Fruit fly (Drosophila melanogaster) whole organism, embryonic: ENCODE measurements around the gene ova.

Experiments used
- ATbp ChIP-seq: fragments of 200-800 bp; sonication (Bioruptor generic); optimal IDR thresholded peaks from 2 replicates; lab custom pipeline; 2017; ENCODE audit warnings: missing biosample characterization, mild to moderate bottlenecking, missing genetic modification characterization, missing genetic modification reagents
- Ada2b ChIP-seq: fragments of 200-800 bp; sonication (Bioruptor generic); IDR thresholded peaks from 2 replicates; pipeline ENCODE4 v1.3.6; 2022; ENCODE audit warnings: missing biosample characterization, missing genetic modification characterization
- CG10209 ChIP-seq: fragments of 200-800 bp; sonication (Bioruptor generic); optimal IDR thresholded peaks from 3 replicates; lab custom pipeline; 2017; ENCODE audit warnings: missing biosample characterization, mild to moderate bottlenecking, missing genetic modification characterization, missing genetic modification reagents
- CG1024 ChIP-seq: fragments of 200-800 bp; sonication (Bioruptor generic); IDR thresholded peaks from 2 replicates; pipeline ENCODE4 v1.3.6; 2022; ENCODE audit warnings: missing biosample characterization, missing genetic modification characterization
- CG10431 ChIP-seq: fragments of 200-800 bp; sonication (Bioruptor generic); optimal IDR thresholded peaks from 3 replicates; lab custom pipeline; 2018; ENCODE audit warnings: missing biosample characterization, mild to moderate bottlenecking, missing genetic modification characterization
- CG10462 ChIP-seq: fragments of 200-800 bp; sonication (Bioruptor generic); optimal IDR thresholded peaks from 2 replicates; lab custom pipeline; 2016; ENCODE audit warnings: missing biosample characterization, missing genetic modification characterization
- CG11696 ChIP-seq: fragments of 200-800 bp; sonication (Bioruptor generic); IDR thresholded peaks from 2 replicates; pipeline ENCODE4 v1.3.6; 2022; ENCODE audit warnings: missing biosample characterization, missing genetic modification characterization
- CG12071 ChIP-seq: fragments of 200-800 bp; sonication (Bioruptor generic); optimal IDR thresholded peaks from 3 replicates; lab custom pipeline; 2018; ENCODE audit warnings: missing biosample characterization, mild to moderate bottlenecking, missing genetic modification characterization
- CG12659 ChIP-seq: fragments of 200-800 bp; sonication (Bioruptor generic); optimal IDR thresholded peaks from 3 replicates; lab custom pipeline; 2017; ENCODE audit warnings: mild to moderate bottlenecking, missing biosample characterization, missing genetic modification reagents, missing genetic modification characterization
- CG12744 ChIP-seq: fragments of 200-800 bp; sonication (Bioruptor generic); optimal IDR thresholded peaks from 2 replicates; lab custom pipeline; 2016; ENCODE audit warnings: missing biosample characterization, missing genetic modification characterization
- CG14050 ChIP-seq: fragments of 200-800 bp; sonication (Bioruptor generic); IDR thresholded peaks from 3 replicates; pipeline ENCODE4 v1.3.6; 2022; ENCODE audit warnings: missing biosample characterization, missing genetic modification characterization
- CG1647 ChIP-seq: fragments of 200-800 bp; sonication (Bioruptor generic); optimal IDR thresholded peaks from 3 replicates; lab custom pipeline; 2016; ENCODE audit warnings: missing biosample characterization, missing genetic modification characterization
- CG17829 ChIP-seq: fragments of 200-800 bp; optimal IDR thresholded peaks from 2 replicates; lab custom pipeline; 2019; ENCODE audit warnings: missing biosample characterization, mild to moderate bottlenecking, missing genetic modification characterization, moderate library complexity
- CG30020 ChIP-seq: fragments of 200-800 bp; optimal IDR thresholded peaks from 2 replicates; lab custom pipeline; 2019; ENCODE audit warnings: missing biosample characterization, mild to moderate bottlenecking, missing genetic modification characterization, moderate library complexity
- CG30431 ChIP-seq: fragments of 200-800 bp; sonication (Bioruptor generic); optimal IDR thresholded peaks from 2 replicates; lab custom pipeline; 2017; ENCODE audit warnings: missing biosample characterization, missing genetic modification characterization
- CG3163 ChIP-seq: fragments of 200-800 bp; sonication (Bioruptor generic); optimal IDR thresholded peaks from 3 replicates; lab custom pipeline; 2016; ENCODE audit warnings: missing biosample characterization, missing genetic modification characterization
- CG3726 ChIP-seq: fragments of 200-800 bp; sonication (Bioruptor generic); IDR thresholded peaks from 3 replicates; pipeline ENCODE4, ENCODE4 v1.3.6; 2022; ENCODE audit warnings: missing biosample characterization, missing genetic modification characterization
- CG6683 ChIP-seq: fragments of 200-800 bp; sonication (Bioruptor generic); optimal IDR thresholded peaks from 2 replicates; lab custom pipeline; 2017; ENCODE audit warnings: missing biosample characterization, mild to moderate bottlenecking, missing genetic modification characterization, missing genetic modification reagents
- CG6854 ChIP-seq: fragments of 200-800 bp; sonication (Bioruptor generic); optimal IDR thresholded peaks from 3 replicates; lab custom pipeline; 2017; ENCODE audit warnings: missing biosample characterization, mild to moderate bottlenecking, missing genetic modification characterization
- Camta ChIP-seq: fragments of 200-800 bp; sonication (Bioruptor generic); optimal IDR thresholded peaks from 2 replicates; lab custom pipeline; 2016; ENCODE audit warnings: missing biosample characterization, missing genetic modification characterization
- CoRest ChIP-seq: fragments of 200-800 bp; sonication (Bioruptor generic); optimal IDR thresholded peaks from 3 replicates; lab custom pipeline; 2018; ENCODE audit warnings: missing biosample characterization, mild to moderate bottlenecking, missing genetic modification characterization, moderate library complexity
- Dad ChIP-seq: fragments of 200-800 bp; sonication (Bioruptor generic); optimal IDR thresholded peaks from 3 replicates; lab custom pipeline; 2016; ENCODE audit warnings: missing biosample characterization, missing genetic modification characterization
- E2f1 ChIP-seq: fragments of 200-800 bp; sonication (Bioruptor generic); IDR thresholded peaks from 2 replicates; pipeline ENCODE4 v1.3.6; 2022; ENCODE audit warnings: missing biosample characterization, missing genetic modification characterization
- Fer1 ChIP-seq: fragments of 200-800 bp; sonication (Bioruptor generic); optimal IDR thresholded peaks from 2 replicates; lab custom pipeline; 2017; ENCODE audit warnings: missing biosample characterization, mild to moderate bottlenecking, missing genetic modification characterization
- H2.0 ChIP-seq: fragments of 200-800 bp; sonication (Bioruptor generic); IDR thresholded peaks from 2 replicates; pipeline ENCODE4 v1.3.6; 2022; ENCODE audit warnings: missing biosample characterization, missing genetic modification characterization
- HmgZ ChIP-seq: fragments of 200-800 bp; sonication (Bioruptor generic); optimal IDR thresholded peaks from 2 replicates; lab custom pipeline; 2018; ENCODE audit warnings: missing biosample characterization, mild to moderate bottlenecking, missing genetic modification characterization
- Med ChIP-seq: fragments of 200-800 bp; sonication (Bioruptor generic); peaks from one replicate; lab custom pipeline; 2016; ENCODE audit warnings: missing biosample characterization, missing genetic modification characterization, mild to moderate bottlenecking, inconsistent platforms, moderate library complexity
- NK7.1 ChIP-seq: fragments of 200-800 bp; sonication (Bioruptor generic); optimal IDR thresholded peaks from 3 replicates; lab custom pipeline; 2016; ENCODE audit warnings: missing biosample characterization, missing genetic modification characterization
- Oli ChIP-seq: fragments of 200-800 bp; sonication (Bioruptor generic); optimal IDR thresholded peaks from 2 replicates; lab custom pipeline; 2018; ENCODE audit warnings: missing biosample characterization, mild to moderate bottlenecking, missing genetic modification characterization, moderate library complexity
- Rfx ChIP-seq: fragments of 200-800 bp; sonication (Bioruptor generic); IDR thresholded peaks from 2 replicates; pipeline ENCODE4 v1.3.6; 2022; ENCODE audit warnings: missing biosample characterization, missing genetic modification characterization
- Rx ChIP-seq: fragments of 200-800 bp; sonication (Bioruptor generic); IDR thresholded peaks from 2 replicates; pipeline ENCODE4 v1.3.6; 2022; ENCODE audit warnings: missing biosample characterization, missing genetic modification characterization
- ase ChIP-seq: fragments of 200-800 bp; sonication (Bioruptor generic); IDR thresholded peaks from 3 replicates; pipeline ENCODE4 v1.3.6; 2022; ENCODE audit warnings: missing biosample characterization, missing genetic modification characterization
- disco-r ChIP-seq: fragments of 200-800 bp; sonication (Bioruptor generic); optimal IDR thresholded peaks from 2 replicates; lab custom pipeline; 2016; ENCODE audit warnings: missing biosample characterization, missing genetic modification characterization
- dm ChIP-seq: fragments of 200-800 bp; sonication (Bioruptor generic); optimal IDR thresholded peaks from 3 replicates; lab custom pipeline; 2016; ENCODE audit warnings: missing biosample characterization, missing genetic modification characterization
- dmrt99B ChIP-seq: fragments of 200-800 bp; sonication (Bioruptor generic); optimal IDR thresholded peaks from 2 replicates; lab custom pipeline; 2018; ENCODE audit warnings: missing biosample characterization, mild to moderate bottlenecking, missing genetic modification characterization, moderate library complexity
- gce ChIP-seq: fragments of 200-800 bp; sonication (Bioruptor generic); IDR thresholded peaks from 3 replicates; pipeline ENCODE4 v1.3.6; 2022; ENCODE audit warnings: missing biosample characterization, missing genetic modification characterization
- ham ChIP-seq: fragments of 200-800 bp; sonication (Bioruptor generic); IDR thresholded peaks from 2 replicates; pipeline ENCODE4 v1.3.6; 2022; ENCODE audit warnings: missing biosample characterization, missing genetic modification characterization
- hkb ChIP-seq, 2 experiments: fragments of 200-800 bp in 1 of 2; fragments of >200 bp in 1 of 2; sonication (Bioruptor generic) in 1 of 2; IDR thresholded peaks in 1 of 2; optimal IDR thresholded peaks in 1 of 2; 2 replicates each; pipeline versions ENCODE4 v1.3.6 to Lab custom; 2017 to 2022; ENCODE audit warnings: missing biosample characterization in 1 of 2, missing genetic modification characterization in 1 of 2
- jigr1 ChIP-seq: fragments of 200-800 bp; sonication (Bioruptor generic); IDR thresholded peaks from 3 replicates; pipeline ENCODE4 v1.3.6; 2022; ENCODE audit warnings: missing biosample characterization, missing genetic modification characterization
- lab ChIP-seq: fragments of 200-800 bp; sonication (Bioruptor generic); optimal IDR thresholded peaks from 3 replicates; lab custom pipeline; 2017; ENCODE audit warnings: missing biosample characterization, missing genetic modification characterization, mild to moderate bottlenecking, moderate library complexity, missing genetic modification reagents
- lbe ChIP-seq: fragments of 200-800 bp; sonication (Bioruptor generic); optimal IDR thresholded peaks from 2 replicates; lab custom pipeline; 2016; ENCODE audit warnings: missing biosample characterization, mild to moderate bottlenecking, missing genetic modification characterization
- lmd ChIP-seq: fragments of 200-800 bp; sonication (Bioruptor generic); IDR thresholded peaks from 2 replicates; pipeline ENCODE4 v1.3.6; 2022; ENCODE audit warnings: missing biosample characterization, missing genetic modification characterization
- p53 ChIP-seq: fragments of 200-800 bp; sonication (Bioruptor generic); optimal IDR thresholded peaks from 2 replicates; lab custom pipeline; 2016; ENCODE audit warnings: missing biosample characterization, missing genetic modification characterization
- sisA ChIP-seq: fragments of 200-800 bp; sonication (Bioruptor generic); IDR thresholded peaks from 2 replicates; pipeline ENCODE4 v1.3.6; 2022; ENCODE audit warnings: missing biosample characterization, missing genetic modification characterization
- sna ChIP-seq: fragments of 200-800 bp; sonication (Bioruptor generic); IDR thresholded peaks from 2 replicates; pipeline ENCODE4 v1.3.6; 2022; ENCODE audit warnings: missing biosample characterization, missing genetic modification characterization; ENCODE audit not compliant: partially characterized antibody
- tgo ChIP-seq: fragments of 200-800 bp; sonication (Bioruptor generic); IDR thresholded peaks from 3 replicates; pipeline ENCODE4 v1.3.6; 2022; ENCODE audit warnings: missing biosample characterization, missing genetic modification characterization
- tna ChIP-seq: fragments of 200-800 bp; sonication (Bioruptor generic); IDR thresholded peaks from 2 replicates; pipeline ENCODE4 v1.3.6; 2022; ENCODE audit warnings: missing biosample characterization, missing genetic modification characterization; ENCODE audit not compliant: partially characterized antibody
- trem ChIP-seq: fragments of 200-800 bp; optimal IDR thresholded peaks from 3 replicates; lab custom pipeline; 2019; ENCODE audit warnings: missing biosample characterization, mild to moderate bottlenecking, missing genetic modification characterization, moderate library complexity
- ttk ChIP-seq: fragments of 200-800 bp; sonication (Bioruptor generic); IDR thresholded peaks from 2 replicates; pipeline ENCODE4 v2.1.2; 2022; ENCODE audit warnings: missing biosample characterization, missing genetic modification characterization
- tup ChIP-seq: fragments of 200-800 bp; sonication (Bioruptor generic); optimal IDR thresholded peaks from 2 replicates; lab custom pipeline; 2016; ENCODE audit warnings: missing biosample characterization, mild to moderate bottlenecking, missing genetic modification characterization, moderate library complexity
- wor ChIP-seq: fragments of 200-800 bp; sonication (Bioruptor generic); IDR thresholded peaks from 2 replicates; pipeline ENCODE4 v1.3.6; 2022; ENCODE audit warnings: missing biosample characterization, missing genetic modification characterization
- zen2 ChIP-seq: fragments of 200-800 bp; sonication (Bioruptor generic); IDR thresholded peaks from 3 replicates; pipeline ENCODE4 v1.3.6; 2022; ENCODE audit warnings: missing biosample characterization, missing genetic modification characterization; ENCODE audit not compliant: partially characterized antibody

The ova gene

dm6 chr2L:10246785-10247190 is 15.3 kb upstream of the ova start, which contains the start of gene chico (continued):
- peak; percentile 91 for TF ChIP-seq CG30020
- TF ChIP-seq CG12744 (GFP tag; lab: Kevin White, UChicago): no peak
- no peak for TF ChIP-seq CG1647 (GFP tag; lab: Kevin White, UChicago)
- TF ChIP-seq ATbp (GFP tag; lab: Kevin White, UChicago): no peak
- no peak for TF ChIP-seq tgo (GFP tag; lab: Robert Waterston, UW)
- no peak for TF ChIP-seq ttk (GFP tag; lab: Robert Waterston, UW)
- TF ChIP-seq Oli (tag; lab: Kevin White, UChicago): no peak
- no peak for TF ChIP-seq sisA (GFP tag; lab: Robert Waterston, UW)
- TF ChIP-seq Med (GFP tag; lab: Kevin White, UChicago): peak; percentile 83
- TF ChIP-seq CG30431: no peak
- TF ChIP-seq CG3726 (GFP tag; lab: Robert Waterston, UW): no peak
- no peak for TF ChIP-seq CG11696 (GFP tag; lab: Robert Waterston, UW)
- no peak for TF ChIP-seq CG10462 (GFP tag; lab: Kevin White, UChicago)
- peak; percentile 77 for TF ChIP-seq CG12659 (GFP tag; lab: Kevin White, UChicago)
- TF ChIP-seq CG12071 (GFP tag; lab: Kevin White, UChicago): no peak
- TF ChIP-seq NK7.1: no peak
- no peak for TF ChIP-seq gce
- TF ChIP-seq sna (GFP tag; lab: Robert Waterston, UW): no peak; the same call in 1 of the 2 replicates
- no peak for TF ChIP-seq dmrt99B (tag; lab: Kevin White, UChicago)
- TF ChIP-seq ase: no peak
- no peak for TF ChIP-seq CoRest (tag; lab: Kevin White, UChicago)
- no peak for TF ChIP-seq CG14050 (GFP tag; lab: Robert Waterston, UW)
- no peak for TF ChIP-seq jigr1 (GFP tag; lab: Robert Waterston, UW)
- TF ChIP-seq Ada2b (GFP tag; lab: Robert Waterston, UW): no peak
- TF ChIP-seq dm (GFP tag; lab: Kevin White, UChicago): peak; percentile 48
- TF ChIP-seq Dad (GFP tag; lab: Kevin White, UChicago): no peak
- no peak for TF ChIP-seq ham
- TF ChIP-seq Fer1: peak; percentile 27
- no peak for TF ChIP-seq E2f1 (GFP tag; lab: Robert Waterston, UW)
- no peak for TF ChIP-seq CG1024 (GFP tag; lab: Robert Waterston, UW)
- TF ChIP-seq wor (GFP tag; lab: Robert Waterston, UW): no peak
- TF ChIP-seq tna: no peak
- no peak for TF ChIP-seq lmd (GFP tag; lab: Robert Waterston, UW)
- no peak for TF ChIP-seq lbe (GFP tag; lab: Kevin White, UChicago)
- no peak for TF ChIP-seq tup (GFP tag; lab: Kevin White, UChicago)
- no peak for TF ChIP-seq Camta (GFP tag; lab: Kevin White, UChicago)
- TF ChIP-seq H2.0 (GFP tag; lab: Robert Waterston, UW): no peak
- TF ChIP-seq HmgZ (tag; lab: Kevin White, UChicago): peak; percentile 51
- TF ChIP-seq CG3163 (GFP tag; lab: Kevin White, UChicago): no peak
- TF ChIP-seq Rx (GFP tag; lab: Robert Waterston, UW): no peak
- TF ChIP-seq CG6683 (GFP tag; lab: Kevin White, UChicago): no peak
- no peak for TF ChIP-seq p53 (GFP tag; lab: Kevin White, UChicago)
- TF ChIP-seq zen2: no peak; the same call in 2 of the 3 replicates
- TF ChIP-seq CG10431 (GFP tag; lab: Kevin White, UChicago): no peak
- TF ChIP-seq CG17829: peak; percentile 53
- TF ChIP-seq Rfx (GFP tag; lab: Robert Waterston, UW): no peak; the same call in 1 of the 2 replicates
- TF ChIP-seq CG6854 (GFP tag; lab: Kevin White, UChicago): no peak
- TF ChIP-seq lab (GFP tag; lab: Kevin White, UChicago): no peak
- no peak for TF ChIP-seq hkb (optimal IDR thresholded peaks at IDR 0.05; lab: Kevin White, UChicago)
- no peak for TF ChIP-seq hkb (GFP tag; IDR thresholded peaks at IDR 0.05; lab: Robert Waterston, UW)
- TF ChIP-seq trem (tag; lab: Kevin White, UChicago): peak; percentile 80
- no peak for TF ChIP-seq CG10209 (GFP tag; lab: Kevin White, UChicago)
- no peak for TF ChIP-seq disco-r (GFP tag; lab: Kevin White, UChicago)
